Worm (Caenorhabditis elegans): ENCODE measurements around the gene lin-9.

ce11 chrIII:8919784-8920183 lies 15.9 kb upstream of the lin-9 start, which contains the start of gene ZK637.15:
- TF ChIP-seq W03F9.2 (tag; optimal IDR thresholded peaks at IDR 0.05) (no peak), him-1 (tag; optimal IDR thresholded peaks at IDR 0.05) (no peak)
